Worm (Caenorhabditis elegans) whole organism, L4 larva: ENCODE measurements around the gene F56B3.2.
"Not testable (repeated sequence)": the region's sequence is repeated elsewhere in the genome, so short reads cannot be mapped to it uniquely, and the experiment has no call there.

Experiments
- T20F7.1 ChIP-seq: fragments of 200-800 bp; sonication (Bioruptor generic); optimal IDR thresholded peaks from 2 replicates; lab custom pipeline; 2018; ENCODE audit warnings: mild to moderate bottlenecking, missing genetic modification characterization, missing compliant biosample characterization
- T26A8.4 ChIP-seq: fragments of 200-800 bp; sonication (Bioruptor generic); IDR thresholded peaks from 2 replicates; pipeline ENCODE4 v1.3.6; 2022; ENCODE audit warnings: missing genetic modification characterization, missing compliant biosample characterization
- Y48G9A.11 ChIP-seq: fragments of 200-800 bp; sonication (Bioruptor generic); IDR thresholded peaks from 2 replicates; pipeline ENCODE4 v1.3.6; 2022; ENCODE audit warnings: missing genetic modification reagents, missing genetic modification characterization, missing compliant biosample characterization
- aha-1 ChIP-seq: fragments of 150-350 bp; peaks from one replicate; lab custom pipeline; 2014; ENCODE audit warnings: missing biosample characterization, missing genetic modification characterization
- arid-1 ChIP-seq: fragments of 200-800 bp; sonication (Bioruptor generic); conservative IDR thresholded peaks from 2 replicates; pipeline ENCODE4 v1.3.6; 2022; ENCODE audit warnings: missing genetic modification reagents, missing genetic modification characterization, missing compliant biosample characterization
- attf-4 ChIP-seq: sonication (generic microtip); optimal IDR thresholded peaks from 3 replicates; lab custom pipeline; 2017; ENCODE audit warnings: missing biosample characterization, missing genetic modification characterization
- ceh-20 ChIP-seq: fragments of 200-800 bp; sonication (Bioruptor generic); IDR thresholded peaks from 2 replicates; pipeline ENCODE4 v1.3.6; 2022; ENCODE audit warnings: missing genetic modification reagents, missing genetic modification characterization, missing compliant biosample characterization
- ceh-28 ChIP-seq: fragments of 150-350 bp; optimal IDR thresholded peaks from 2 replicates; lab custom pipeline; 2014; ENCODE audit warnings: missing biosample characterization, missing genetic modification reagents, missing genetic modification characterization
- ceh-32 ChIP-seq: sonication (generic microtip); optimal IDR thresholded peaks from 2 replicates; lab custom pipeline; 2016; ENCODE audit warnings: mild to moderate bottlenecking, missing genetic modification characterization, missing compliant biosample characterization; ENCODE audit not compliant: poor library complexity
- daf-8 ChIP-seq: fragments of 200-800 bp; sonication (Bioruptor generic); IDR thresholded peaks from 2 replicates; pipeline ENCODE4 v1.3.6; 2022; ENCODE audit warnings: missing genetic modification characterization, missing compliant biosample characterization
- dmd-6 ChIP-seq: fragments of 200-800 bp; sonication (Bioruptor generic); IDR thresholded peaks from 2 replicates; pipeline ENCODE4 v1.3.6; 2022; ENCODE audit warnings: missing genetic modification reagents, missing genetic modification characterization, missing compliant biosample characterization
- egl-43 ChIP-seq: fragments of 200-800 bp; sonication (Bioruptor generic); IDR thresholded peaks from 2 replicates; pipeline ENCODE4 v1.3.6; 2022; ENCODE audit warnings: missing genetic modification reagents, missing genetic modification characterization, missing compliant biosample characterization
- hlh-11 ChIP-seq: fragments of 200-800 bp; sonication (Bioruptor generic); optimal IDR thresholded peaks from 2 replicates; lab custom pipeline; 2018; ENCODE audit warnings: mild to moderate bottlenecking, missing genetic modification characterization, missing compliant biosample characterization
- hmg-1.1 ChIP-seq: fragments of 200-800 bp; sonication (Bioruptor generic); IDR thresholded peaks from 2 replicates; pipeline ENCODE4 v1.3.6; 2022; ENCODE audit warnings: missing genetic modification reagents, missing genetic modification characterization, missing compliant biosample characterization
- lin-38 ChIP-seq: fragments of 200-800 bp; sonication (Bioruptor generic); IDR thresholded peaks from 2 replicates; pipeline ENCODE4 v1.3.6; 2022; ENCODE audit warnings: missing genetic modification reagents, missing genetic modification characterization, missing compliant biosample characterization
- madf-9 ChIP-seq: fragments of 200-800 bp; sonication (Bioruptor generic); conservative IDR thresholded peaks from 2 replicates; pipeline ENCODE4 v1.3.6; 2022; ENCODE audit warnings: missing genetic modification reagents, missing genetic modification characterization, missing compliant biosample characterization
- mdt-29 ChIP-seq: fragments of 200-800 bp; sonication (Bioruptor generic); IDR thresholded peaks from 2 replicates; pipeline ENCODE4 v1.3.6; 2022; ENCODE audit warnings: missing genetic modification reagents, missing genetic modification characterization, missing compliant biosample characterization
- mes-2 ChIP-seq: sonication (generic microtip); optimal IDR thresholded peaks from 2 replicates; lab custom pipeline; 2016; ENCODE audit warnings: missing genotype, mild to moderate bottlenecking, missing genetic modification characterization, missing compliant biosample characterization; ENCODE audit not compliant: poor library complexity, severe bottlenecking
- nhr-42 ChIP-seq: fragments of 200-800 bp; sonication (Bioruptor generic); IDR thresholded peaks from 2 replicates; pipeline ENCODE4 v1.3.6; 2022; ENCODE audit warnings: missing genetic modification characterization, missing compliant biosample characterization
- pha-4 ChIP-seq, 2 experiments: fragments of 150-350 bp in 1 of 2; fragments of 200-800 bp in 1 of 2; sonication (Bioruptor generic) in 1 of 2; IDR thresholded peaks in 1 of 2; optimal IDR thresholded peaks in 1 of 2; 2 replicates each; pipeline versions ENCODE4 v1.3.6 to Lab custom; 2014 to 2022; ENCODE audit warnings: missing genetic modification characterization in 2 of 2, missing genetic modification reagents in 2 of 2, missing biosample characterization in 1 of 2, missing compliant biosample characterization in 1 of 2
- rbr-2 ChIP-seq: sonication (generic microtip); optimal IDR thresholded peaks from 2 replicates; lab custom pipeline; 2016; ENCODE audit warnings: missing genotype, missing genetic modification characterization, missing compliant biosample characterization
- sdz-12 ChIP-seq: fragments of 200-800 bp; sonication (Bioruptor generic); optimal IDR thresholded peaks from 2 replicates; lab custom pipeline; 2018; ENCODE audit warnings: mild to moderate bottlenecking, missing genetic modification characterization, missing compliant biosample characterization
- set-16 ChIP-seq: fragments of 200-800 bp; sonication (Bioruptor generic); IDR thresholded peaks from 2 replicates; pipeline ENCODE4 v1.3.6; 2022; ENCODE audit warnings: missing genetic modification reagents, missing genetic modification characterization, missing compliant biosample characterization
- skn-1 ChIP-seq: fragments of 150-350 bp; optimal IDR thresholded peaks from 2 replicates; lab custom pipeline; 2014; ENCODE audit warnings: missing biosample characterization, missing genetic modification characterization
- spr-1 ChIP-seq: sonication (generic microtip); optimal IDR thresholded peaks from 2 replicates; lab custom pipeline; 2016; ENCODE audit warnings: mild to moderate bottlenecking, missing genetic modification characterization, missing compliant biosample characterization
- tag-97 ChIP-seq: fragments of 200-800 bp; sonication (Bioruptor generic); IDR thresholded peaks from 2 replicates; pipeline ENCODE4 v1.3.6; 2022; ENCODE audit warnings: missing genetic modification characterization, missing compliant biosample characterization
- unc-130 ChIP-seq: sonication (generic microtip); optimal IDR thresholded peaks from 2 replicates; lab custom pipeline; 2016; ENCODE audit warnings: missing genetic modification reagents, missing genetic modification characterization, missing compliant biosample characterization
- unc-39 ChIP-seq: sonication (generic microtip); optimal IDR thresholded peaks from 2 replicates; lab custom pipeline; 2017; ENCODE audit warnings: missing biosample characterization, missing genetic modification characterization
- unc-62 ChIP-seq, 3 experiments: fragments of 150-350 bp in 1 of 3; sonication (generic microtip); optimal IDR thresholded peaks in 2 of 3; peaks in 1 of 3; 1 replicate in 1 of 3; 2 replicates in 2 of 3; lab custom pipeline; 2014 to 2017; ENCODE audit warnings: missing biosample characterization in 3 of 3, missing genetic modification characterization in 3 of 3, missing genetic modification reagents in 3 of 3, missing genotype in 1 of 3
- vab-7 ChIP-seq: fragments of 200-800 bp; sonication (Bioruptor generic); IDR thresholded peaks from 2 replicates; pipeline ENCODE4 v1.3.6; 2022; ENCODE audit warnings: missing genetic modification reagents, missing genetic modification characterization, missing compliant biosample characterization

Gene F56B3.2

ce11 chrIV:768312-768711 is at the start of gene F56B3.2:
F56B3.2 (minus strand) TSS chrIV:768584.
- TF ChIP-seq aha-1 (peak; percentile 24), ceh-28 (tag; lab: Kevin White, UChicago) (peak; percentile 32), ceh-32 (tag; lab: Kevin White, UChicago) (no peak)

- TF ChIP-seq nhr-42 (no peak), tag-97 (GFP tag; lab: Robert Waterston, UW) (no peak), egl-43 (GFP tag; lab: Robert Waterston, UW) (no peak), arid-1 (no peak), unc-39 (tag; lab: Kevin White, UChicago) (no peak), sdz-12 (no peak), mes-2 (tag; lab: Kevin White, UChicago) (no peak), daf-8 (GFP tag; lab: Robert Waterston, UW) (no peak), spr-1 (tag; lab: Kevin White, UChicago) (no peak)
Measured at ce11 chrIV:817879-818278, 49.5 kb upstream of the F56B3.2 start.

DNA sequence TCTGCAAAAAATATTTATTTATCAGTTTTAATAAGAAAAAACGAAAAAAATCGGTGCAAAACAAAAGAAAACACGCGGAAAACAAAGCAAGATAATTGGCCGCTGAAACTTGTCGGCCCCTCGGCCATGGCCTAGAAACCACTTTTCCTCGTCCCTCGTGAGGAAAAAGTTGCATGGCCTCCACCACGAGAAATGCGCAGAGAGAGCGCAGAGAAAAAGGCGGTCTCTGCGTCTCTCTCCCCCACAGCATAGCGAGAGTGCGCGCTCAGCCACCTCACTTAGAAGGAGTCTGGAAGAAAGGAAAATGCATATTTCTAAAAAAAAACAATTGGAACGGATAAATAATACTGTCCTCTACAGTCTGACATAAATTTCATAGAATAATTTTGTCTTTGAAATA is 45.0 kb upstream of the F56B3.2 start:
- TF ChIP-seq unc-130 = peak; percentile 0
- peak; percentile 88 for TF ChIP-seq lin-38 (GFP tag; lab: Robert Waterston, UW)
- TF ChIP-seq hlh-11 (tag; lab: Kevin White, UChicago) = peak; percentile 8
- TF ChIP-seq arid-1 = peak; percentile 58; the same call in 1 of the 2 replicates
- TF ChIP-seq mdt-29 (GFP tag; lab: Robert Waterston, UW) = 0 out of 2 replicates have a peak, but pooled peaks have one; percentile 42
- peak; percentile 64; the same call in 1 of the 2 replicates for TF ChIP-seq T26A8.4 (GFP tag; lab: Robert Waterston, UW)
- TF ChIP-seq mes-2 (tag; lab: Kevin White, UChicago) = peak; percentile 84
- peak; percentile 85 for TF ChIP-seq hmg-1.1
- peak; percentile 61 for TF ChIP-seq dmd-6 (GFP tag; lab: Robert Waterston, UW)
- TF ChIP-seq madf-9 (GFP tag; lab: Robert Waterston, UW) = 0 out of 2 replicates have a peak, but pooled peaks have one; percentile 40
- TF ChIP-seq vab-7 = peak; percentile 42; the same call in 1 of the 2 replicates
- TF ChIP-seq rbr-2 = peak; percentile 3
- TF ChIP-seq egl-43 (GFP tag; lab: Robert Waterston, UW) = peak; percentile 63
- TF ChIP-seq Y48G9A.11 (GFP tag; lab: Robert Waterston, UW) = peak; percentile 32; the same call in 1 of the 2 replicates
- peak; percentile 76 for TF ChIP-seq set-16 (GFP tag; lab: Robert Waterston, UW)
- TF ChIP-seq pha-4 (GFP tag; IDR thresholded peaks at IDR 0.05; lab: Robert Waterston, UW) = peak; percentile 37; the same call in 1 of the 2 replicates
- not testable (repeated sequence) for TF ChIP-seq pha-4 (tag; optimal IDR thresholded peaks at IDR 0.05; lab: Kevin White, UChicago)
- 0 out of 2 replicates have a peak, but pooled peaks have one; percentile 15 for TF ChIP-seq ceh-20 (GFP tag; lab: Robert Waterston, UW)

DNA sequence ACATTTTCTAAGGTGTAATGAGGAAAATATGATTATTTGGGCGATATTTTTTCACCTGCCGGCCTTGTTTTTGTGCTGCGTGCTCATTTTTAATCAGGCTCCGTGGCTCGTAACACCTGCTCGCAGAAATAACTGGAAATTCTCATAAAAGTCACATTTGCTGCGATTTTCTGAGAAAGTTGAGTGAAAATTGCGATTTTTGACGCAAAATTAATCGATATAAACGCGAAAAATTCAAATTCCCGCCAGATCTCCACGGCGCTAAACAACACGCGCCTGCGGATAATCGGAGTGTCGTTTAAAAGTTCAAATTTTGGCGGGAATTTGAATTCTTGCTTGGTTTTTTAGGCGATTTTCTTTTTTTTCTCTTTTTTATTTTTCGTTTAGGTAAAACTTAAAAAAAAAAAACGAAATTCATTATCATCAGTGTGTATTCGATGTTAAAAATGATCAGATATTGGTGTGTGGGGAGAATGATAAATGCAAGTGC is 38.7 kb upstream of the F56B3.2 start, which contains the start of gene Y55F3BL.6:
Gene Y55F3BL.6, minus strand, starts transcription at position 51 of the 490 bp plus-strand sequence.
- TF ChIP-seq Y48G9A.11 (GFP tag; lab: Robert Waterston, UW) = peak; percentile 96
- TF ChIP-seq lin-38 (GFP tag; lab: Robert Waterston, UW) = peak; percentile 17; the same call in 1 of the 2 replicates
- TF ChIP-seq T20F7.1 (GFP tag; lab: Kevin White, UChicago) = peak; percentile 21
- TF ChIP-seq skn-1 = no peak

- no peak for TF ChIP-seq attf-4 (tag; lab: Kevin White, UChicago)
- TF ChIP-seq unc-39 (tag; lab: Kevin White, UChicago) = no peak
- no peak for TF ChIP-seq T26A8.4 (GFP tag; lab: Robert Waterston, UW)
- peak; percentile 89 for TF ChIP-seq ceh-28 (tag; lab: Kevin White, UChicago)
- peak in 1 of 2 experiments; percentile 82 for TF ChIP-seq unc-62 (GFP tag; optimal IDR thresholded peaks at IDR 0.05 in 1 of 2; lab: Kevin White, UChicago)
- no peak for TF ChIP-seq unc-62 (tag; optimal IDR thresholded peaks at IDR 0.05; lab: Kevin White, UChicago)
Measured at ce11 chrIV:805693-806092, 37.3 kb upstream of the F56B3.2 start.
